Fruit fly (Drosophila melanogaster): Measurements from ENCODE around the gene Non2.

The Non2 gene

DNA sequence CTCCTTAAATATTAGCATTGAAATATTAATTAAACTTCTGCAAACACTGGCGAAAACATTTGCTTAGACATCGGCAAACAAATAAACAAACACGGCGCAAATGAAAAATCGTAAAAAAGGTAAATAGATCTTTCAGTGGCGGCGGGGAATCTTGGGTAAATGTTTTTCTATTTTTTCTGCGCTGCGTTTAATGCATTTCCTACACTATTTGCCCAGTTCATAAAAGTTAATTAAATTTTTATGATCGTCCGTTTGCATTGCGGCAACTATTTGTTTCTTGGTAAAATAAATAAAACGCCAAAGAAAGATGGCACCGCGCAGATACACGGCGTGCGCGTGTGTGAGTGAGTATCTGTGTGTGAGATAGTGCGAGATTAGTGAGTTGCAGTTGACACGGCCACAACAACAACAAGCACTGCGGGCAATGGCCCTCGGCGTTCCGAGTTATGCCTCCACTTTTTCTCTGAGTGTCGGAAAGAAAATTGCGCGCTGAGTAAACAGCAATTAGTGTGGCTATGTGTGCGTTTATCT is 31.7 kb downstream of the Non2 start (continued):
- no peak for TF ChIP-seq p53 (GFP tag; optimal IDR thresholded peaks at IDR 0.05)
- TF ChIP-seq CG17361 (GFP tag; IDR thresholded peaks at IDR 0.05): peak; percentile 48; the same call in 2 of the 3 replicates
- peak; percentile 63 for TF ChIP-seq unpg (GFP tag; optimal IDR thresholded peaks at IDR 0.05)
- TF ChIP-seq wdn (GFP tag; IDR thresholded peaks at IDR 0.05): 0 out of 2 replicates have a peak, but pooled peaks have one; percentile 33
- peak; percentile 48 for TF ChIP-seq run (tag; optimal IDR thresholded peaks at IDR 0.05)
- TF ChIP-seq gcm (GFP tag; optimal IDR thresholded peaks at IDR 0.05): peak; percentile 64
- no peak for TF ChIP-seq lov (optimal IDR thresholded peaks at IDR 0.05)
- TF ChIP-seq lov (GFP tag; IDR thresholded peaks at IDR 0.05): peak; percentile 27; the same call in 1 of the 3 replicates
- peak; percentile 47 for TF ChIP-seq repo (GFP tag; optimal IDR thresholded peaks at IDR 0.05)
- TF ChIP-seq Dfd (GFP tag; optimal IDR thresholded peaks at IDR 0.05): no peak
- TF ChIP-seq ro (GFP tag; IDR thresholded peaks at IDR 0.05): no peak
- 0 out of 2 replicates have a peak, but pooled peaks have one; percentile 29 for TF ChIP-seq CG11247 (GFP tag; IDR thresholded peaks at IDR 0.05)
- no peak for TF ChIP-seq CG6683 (GFP tag; optimal IDR thresholded peaks at IDR 0.05)
- TF ChIP-seq h (optimal IDR thresholded peaks at IDR 0.05): no peak
- no peak for TF ChIP-seq Hr3 (GFP tag; optimal IDR thresholded peaks at IDR 0.05)
- TF ChIP-seq cad (GFP tag; optimal IDR thresholded peaks at IDR 0.05): no peak
- peak; percentile 49 for TF ChIP-seq CG13424 (tag; optimal IDR thresholded peaks at IDR 0.05)
- TF ChIP-seq CG10147 (GFP tag; optimal IDR thresholded peaks at IDR 0.05): peak; percentile 10
- peak; percentile 58 for TF ChIP-seq org-1 (GFP tag; optimal IDR thresholded peaks at IDR 0.05)
- TF ChIP-seq zfh1 (GFP tag; IDR thresholded peaks at IDR 0.05): peak; percentile 51; the same call in 2 of the 3 replicates
- peak; percentile 32 for TF ChIP-seq CG8290 (GFP tag; optimal IDR thresholded peaks at IDR 0.05)
- TF ChIP-seq CG8290 (tag; optimal IDR thresholded peaks at IDR 0.05): peak; percentile 53 to 56
- TF ChIP-seq Elba2 (GFP tag; optimal IDR thresholded peaks at IDR 0.05): no peak
- peak; percentile 0 for TF ChIP-seq CG12659 (GFP tag; optimal IDR thresholded peaks at IDR 0.05)
- peak; percentile 20 for TF ChIP-seq CG9797 (GFP tag; optimal IDR thresholded peaks at IDR 0.05)
- TF ChIP-seq sisA (GFP tag; IDR thresholded peaks at IDR 0.05): no peak
- TF ChIP-seq exex (tag; optimal IDR thresholded peaks at IDR 0.05): peak; percentile 84
- TF ChIP-seq Xrp1 (GFP tag; IDR thresholded peaks at IDR 0.05): no peak; the same call in 1 of the 2 replicates
- TF ChIP-seq bsh (GFP tag; optimal IDR thresholded peaks at IDR 0.05): peak in 1 of 2 experiments; percentile 37
- TF ChIP-seq Mad (GFP tag; optimal IDR thresholded peaks at IDR 0.05): peak; percentile 30
- TF ChIP-seq HHEX (GFP tag; optimal IDR thresholded peaks at IDR 0.05): peak; percentile 46
- TF ChIP-seq CG12299 (tag; optimal IDR thresholded peaks at IDR 0.05): peak; percentile 21
- no peak for TF ChIP-seq luna (GFP tag; optimal IDR thresholded peaks at IDR 0.05)
- no peak for TF ChIP-seq inv (GFP tag; IDR thresholded peaks at IDR 0.05; ENCODE audit: partially characterized antibody)
- no peak for TF ChIP-seq Ets97D (GFP tag; optimal IDR thresholded peaks at IDR 0.05)
- TF ChIP-seq Sox102F (GFP tag; optimal IDR thresholded peaks at IDR 0.05): peak; percentile 59
- TF ChIP-seq insv (GFP tag; optimal IDR thresholded peaks at IDR 0.05): peak in 1 of 2 experiments; percentile 12
- peak; percentile 14 for TF ChIP-seq kah (GFP tag; optimal IDR thresholded peaks at IDR 0.05)
- TF ChIP-seq CG8478 (optimal IDR thresholded peaks at IDR 0.05): no peak
- no peak for TF ChIP-seq CkIIα-i1 (GFP tag; IDR thresholded peaks at IDR 0.05)
- peak; percentile 0 for TF ChIP-seq NC2α (GFP tag; optimal IDR thresholded peaks at IDR 0.05)
- peak; percentile 21 for TF ChIP-seq CG16863 (GFP tag; optimal IDR thresholded peaks at IDR 0.05)
- TF ChIP-seq CG12391 (tag; optimal IDR thresholded peaks at IDR 0.05): peak; percentile 10
- TF ChIP-seq CG32532 (GFP tag; IDR thresholded peaks at IDR 0.05): 0 out of 2 replicates have a peak, but pooled peaks have one; percentile 13
- TF ChIP-seq CG5180 (GFP tag; optimal IDR thresholded peaks at IDR 0.05): peak; percentile 58
- TF ChIP-seq Atf-2 (GFP tag; optimal IDR thresholded peaks at IDR 0.05): peak; percentile 43
- peak; percentile 34 for TF ChIP-seq CG10431 (GFP tag; optimal IDR thresholded peaks at IDR 0.05)
- peak; percentile 92 for TF ChIP-seq CG4360 (GFP tag; IDR thresholded peaks at IDR 0.05)
- peak; percentile 60 for TF ChIP-seq CG33557 (GFP tag; optimal IDR thresholded peaks at IDR 0.05)
- TF ChIP-seq CG13624 (GFP tag; optimal IDR thresholded peaks at IDR 0.05): no peak
- peak; percentile 54 for TF ChIP-seq CG12219 (GFP tag; optimal IDR thresholded peaks at IDR 0.05)

All from whole organism, embryonic.